Fruit fly (Drosophila melanogaster): ENCODE data around the gene CG9928.

- TF ChIP-seq Ets98B (GFP tag; IDR thresholded peaks at IDR 0.05) (0 out of 2 replicates have a peak, but pooled peaks have one; percentile 34), rn (GFP tag; IDR thresholded peaks at IDR 0.05) (peak; percentile 50; the same call in 1 of the 2 replicates), CG14655 (GFP tag; optimal IDR thresholded peaks at IDR 0.05) (peak; percentile 30), fd96Ca (GFP tag; IDR thresholded peaks at IDR 0.05) (0 out of 3 replicates have a peak, but pooled peaks have one; percentile 23), CG15710 (tag; optimal IDR thresholded peaks at IDR 0.05) (no peak), CG34367 (tag; optimal IDR thresholded peaks at IDR 0.05) (no peak), CG8301 (tag; optimal IDR thresholded peaks at IDR 0.05) (peak; percentile 18), Pif1A (GFP tag; optimal IDR thresholded peaks at IDR 0.05) (no peak), CG8159 (tag; optimal IDR thresholded peaks at IDR 0.05) (peak; percentile 24), gl (tag; optimal IDR thresholded peaks at IDR 0.05) (no peak), CG17806 (tag; optimal IDR thresholded peaks at IDR 0.05) (peak; percentile 1), CG4496 (GFP tag; IDR thresholded peaks at IDR 0.05) (peak; percentile 66; the same call in 2 of the 3 replicates)
Measured at dm6 chr2L:13145035-13145683, 2.5 kb upstream of the CG9928 start.

Measured in whole organism, pupa.